Fruit fly (Drosophila melanogaster): ENCODE results near the gene CG2767.
A peak's percentile ranks its signal among the peaks of the same experiment; 100 is the strongest.

Gene CG2767

dm6 chr3R:8009080-8009620 is 1.2 kb upstream of the CG2767 start, which contains the start of the genes CG11052 and CG3223:
TSS of gene CG11052 (minus strand) at chr3R:8009297.
TSS of gene CG3223 (plus strand) at chr3R:8009400.
- peak; percentile 17 for TF ChIP-seq Snoo (tag; optimal IDR thresholded peaks at IDR 0.05)
- peak; percentile 36; the same call in 1 of the 3 replicates for TF ChIP-seq CG4496 (GFP tag; IDR thresholded peaks at IDR 0.05)
- TF ChIP-seq gl (tag; optimal IDR thresholded peaks at IDR 0.05) = no peak
- TF ChIP-seq Ets98B (GFP tag; IDR thresholded peaks at IDR 0.05) = 0 out of 2 replicates have a peak, but pooled peaks have one; percentile 6
- peak; percentile 94 for TF ChIP-seq EcR (GFP tag; optimal IDR thresholded peaks at IDR 0.05)

- TF ChIP-seq CG14655 (GFP tag; optimal IDR thresholded peaks at IDR 0.05) (peak; percentile 94), CG32121 (GFP tag; IDR thresholded peaks at IDR 0.05) (peak; percentile 97), CG8301 (tag; optimal IDR thresholded peaks at IDR 0.05) (peak; percentile 94), rn (GFP tag; IDR thresholded peaks at IDR 0.05) (peak; percentile 97), EcR (GFP tag; optimal IDR thresholded peaks at IDR 0.05) (peak; percentile 61), CG34367 (tag; optimal IDR thresholded peaks at IDR 0.05) (peak; percentile 92), Snoo (tag; optimal IDR thresholded peaks at IDR 0.05) (peak; percentile 95), CG10348 (GFP tag; IDR thresholded peaks at IDR 0.05) (peak; percentile 93), Pif1B (GFP tag; optimal IDR thresholded peaks at IDR 0.05) (peak; percentile 94), CG4496 (GFP tag; IDR thresholded peaks at IDR 0.05) (peak; percentile 99), Ets98B (GFP tag; IDR thresholded peaks at IDR 0.05) (peak; percentile 97), CG13204 (GFP tag; optimal IDR thresholded peaks at IDR 0.05) (no peak), Pif1A (GFP tag; optimal IDR thresholded peaks at IDR 0.05) (peak; percentile 93), CG15710 (tag; optimal IDR thresholded peaks at IDR 0.05) (peak; percentile 95), gl (tag; optimal IDR thresholded peaks at IDR 0.05) (peak; percentile 79), CG17806 (tag; optimal IDR thresholded peaks at IDR 0.05) (peak; percentile 93), fd96Ca (GFP tag; IDR thresholded peaks at IDR 0.05) (peak; percentile 96), CG12605 (GFP tag; IDR thresholded peaks at IDR 0.05) (peak; percentile 95), CG8159 (tag; optimal IDR thresholded peaks at IDR 0.05) (peak; percentile 96), CG9948 (tag; optimal IDR thresholded peaks at IDR 0.05) (peak; percentile 93), D1 (tag; optimal IDR thresholded peaks at IDR 0.05) (peak; percentile 80)
Measured at dm6 chr3R:8001074-8001669, 6.7 kb downstream of the CG2767 start, which contains the start of the genes Kmn2 and CG2698. TSS of gene Kmn2 (minus strand) at chr3R:8001309. TSS of gene CG2698 (plus strand) at chr3R:8001562.

dm6 chr3R:7999530-8000116 is 8.3 kb downstream of the CG2767 start, which contains the start of gene PIG-H:
TSS of gene PIG-H (plus strand) at chr3R:7999832.
- no peak for TF ChIP-seq Snoo (tag; optimal IDR thresholded peaks at IDR 0.05)
- TF ChIP-seq Ets98B (GFP tag; IDR thresholded peaks at IDR 0.05) = no peak
- no peak for TF ChIP-seq EcR (GFP tag; optimal IDR thresholded peaks at IDR 0.05)
- no peak for TF ChIP-seq CG9948 (tag; optimal IDR thresholded peaks at IDR 0.05)
- no peak for TF ChIP-seq CG8159 (tag; optimal IDR thresholded peaks at IDR 0.05)
- no peak for TF ChIP-seq CG10348 (GFP tag; IDR thresholded peaks at IDR 0.05)

- TF ChIP-seq CG9948 (tag; optimal IDR thresholded peaks at IDR 0.05) (no peak), rn (GFP tag; IDR thresholded peaks at IDR 0.05) (no peak), CG32121 (GFP tag; IDR thresholded peaks at IDR 0.05) (no peak), Snoo (tag; optimal IDR thresholded peaks at IDR 0.05) (no peak), CG4496 (GFP tag; IDR thresholded peaks at IDR 0.05) (no peak), CG8159 (tag; optimal IDR thresholded peaks at IDR 0.05) (no peak), fd96Ca (GFP tag; IDR thresholded peaks at IDR 0.05) (no peak), D1 (tag; optimal IDR thresholded peaks at IDR 0.05) (no peak), CG15710 (tag; optimal IDR thresholded peaks at IDR 0.05) (no peak), CG13204 (GFP tag; optimal IDR thresholded peaks at IDR 0.05) (no peak), CG14655 (GFP tag; optimal IDR thresholded peaks at IDR 0.05) (no peak), gl (tag; optimal IDR thresholded peaks at IDR 0.05) (no peak), CG34367 (tag; optimal IDR thresholded peaks at IDR 0.05) (no peak), Ets98B (GFP tag; IDR thresholded peaks at IDR 0.05) (no peak), Pif1A (GFP tag; optimal IDR thresholded peaks at IDR 0.05) (no peak), EcR (GFP tag; optimal IDR thresholded peaks at IDR 0.05) (no peak), Pif1B (GFP tag; optimal IDR thresholded peaks at IDR 0.05) (no peak), CG8301 (tag; optimal IDR thresholded peaks at IDR 0.05) (no peak)
Measured at dm6 chr3R:7998778-7999177, 9.1 kb downstream of the CG2767 start.

- TF ChIP-seq CG17806 (tag; optimal IDR thresholded peaks at IDR 0.05) = no peak
- no peak for TF ChIP-seq CG32121 (GFP tag; IDR thresholded peaks at IDR 0.05)
- TF ChIP-seq CG13204 (GFP tag; optimal IDR thresholded peaks at IDR 0.05) = peak; percentile 93
- TF ChIP-seq D1 (tag; optimal IDR thresholded peaks at IDR 0.05) = no peak
- TF ChIP-seq EcR (GFP tag; optimal IDR thresholded peaks at IDR 0.05) = peak; percentile 41
Measured at dm6 chr3R:7995722-7996121, 12.2 kb downstream of the CG2767 start, which contains the start of gene Elovl7. TSS of gene Elovl7 (minus strand) at chr3R:7995852.

dm6 chr3R:7994629-7995028 is 13.3 kb downstream of the CG2767 start:
- no peak for TF ChIP-seq Pif1A (GFP tag; optimal IDR thresholded peaks at IDR 0.05)
- no peak for TF ChIP-seq CG8159 (tag; optimal IDR thresholded peaks at IDR 0.05)
- no peak for TF ChIP-seq CG12605 (GFP tag; IDR thresholded peaks at IDR 0.05)
- no peak for TF ChIP-seq rn (GFP tag; IDR thresholded peaks at IDR 0.05)
- TF ChIP-seq CG34367 (tag; optimal IDR thresholded peaks at IDR 0.05) = no peak
- no peak for TF ChIP-seq EcR (GFP tag; optimal IDR thresholded peaks at IDR 0.05)
- TF ChIP-seq CG13204 (GFP tag; optimal IDR thresholded peaks at IDR 0.05) = no peak
- TF ChIP-seq Snoo (tag; optimal IDR thresholded peaks at IDR 0.05) = no peak
- no peak for TF ChIP-seq gl (tag; optimal IDR thresholded peaks at IDR 0.05)
- no peak for TF ChIP-seq CG10348 (GFP tag; IDR thresholded peaks at IDR 0.05)
- no peak for TF ChIP-seq fd96Ca (GFP tag; IDR thresholded peaks at IDR 0.05)
- no peak for TF ChIP-seq D1 (tag; optimal IDR thresholded peaks at IDR 0.05)
- TF ChIP-seq CG4496 (GFP tag; IDR thresholded peaks at IDR 0.05) = no peak
- TF ChIP-seq CG15710 (tag; optimal IDR thresholded peaks at IDR 0.05) = no peak
- no peak for TF ChIP-seq Ets98B (GFP tag; IDR thresholded peaks at IDR 0.05)
- no peak for TF ChIP-seq CG8301 (tag; optimal IDR thresholded peaks at IDR 0.05)
- no peak for TF ChIP-seq CG9948 (tag; optimal IDR thresholded peaks at IDR 0.05)
- TF ChIP-seq CG17806 (tag; optimal IDR thresholded peaks at IDR 0.05) = no peak
- TF ChIP-seq Pif1B (GFP tag; optimal IDR thresholded peaks at IDR 0.05) = no peak
- no peak for TF ChIP-seq CG32121 (GFP tag; IDR thresholded peaks at IDR 0.05)
